Worm (Caenorhabditis elegans): ENCODE results near the gene F41G3.18.
"Not testable (repeated sequence)": the region's sequence is repeated elsewhere in the genome, so short reads cannot be mapped to it uniquely, and the experiment has no call there.

Gene F41G3.18

DNA sequence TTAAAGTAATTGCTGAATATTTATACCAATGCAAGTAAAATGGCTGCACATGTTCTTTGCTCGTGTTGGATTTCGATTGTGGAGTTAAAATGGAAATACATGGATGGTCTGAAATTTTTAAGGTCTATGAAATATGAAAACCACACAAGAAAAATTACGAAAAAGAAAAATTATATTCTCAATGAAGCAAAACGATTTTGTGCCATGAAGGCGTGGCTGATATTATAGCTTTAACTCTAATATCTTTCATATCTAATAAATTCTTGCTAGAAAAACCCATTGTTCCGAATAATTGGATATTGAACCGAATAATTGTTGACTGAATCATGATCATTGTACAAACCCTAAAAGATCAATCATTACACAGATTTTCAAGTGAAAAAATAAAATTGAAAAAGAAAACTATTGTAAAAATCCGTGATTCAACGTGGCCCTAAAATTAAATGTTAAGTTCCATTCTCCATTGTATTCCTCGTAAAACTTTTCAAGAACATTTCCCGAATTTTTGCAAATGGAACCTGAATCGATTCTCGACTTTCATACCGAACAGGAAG is 13.4 kb upstream of the F41G3.18 start, which contains the start of the genes srx-95 and fis-1:
Gene srx-95 (minus strand): TSS at position 101 of the 554 bp plus-strand sequence.
Gene fis-1 (plus strand): TSS at position 504 of the 554 bp plus-strand sequence.
- TF ChIP-seq unc-62 (GFP tag; optimal IDR thresholded peaks at IDR 0.05): no peak

ce11 chrII:6756232-6756631 is 11.9 kb upstream of the F41G3.18 start, which contains the start of gene F41G3.3:
Gene F41G3.3 (plus strand): TSS chrII:6756532.
- TF ChIP-seq unc-62 (GFP tag; optimal IDR thresholded peaks at IDR 0.05): no peak

DNA sequence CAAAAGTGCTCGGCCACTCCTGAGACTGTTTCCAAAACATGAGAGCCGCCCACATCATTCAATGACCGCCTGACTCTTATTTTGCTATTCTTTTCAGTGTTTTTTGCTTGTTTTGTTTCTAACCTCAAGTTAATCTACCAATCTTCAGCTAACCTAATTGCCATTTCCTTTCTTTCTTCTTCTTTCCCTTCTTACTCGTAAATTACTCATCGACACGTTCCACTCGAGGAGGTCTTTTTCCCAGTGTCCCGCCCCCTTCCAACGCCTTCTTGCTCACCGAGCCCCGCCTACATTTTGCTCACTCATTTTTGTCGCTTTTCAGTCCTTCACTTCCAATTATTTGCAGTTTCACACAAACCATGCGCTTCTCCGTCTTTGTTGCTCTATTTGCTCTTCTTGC is 3.4 kb upstream of the F41G3.18 start, which contains the start of gene nlp-50:
Gene nlp-50 (plus strand): TSS at position 301 of the 400 bp plus-strand sequence.
- no peak for TF ChIP-seq unc-62 (GFP tag; optimal IDR thresholded peaks at IDR 0.05)

DNA sequence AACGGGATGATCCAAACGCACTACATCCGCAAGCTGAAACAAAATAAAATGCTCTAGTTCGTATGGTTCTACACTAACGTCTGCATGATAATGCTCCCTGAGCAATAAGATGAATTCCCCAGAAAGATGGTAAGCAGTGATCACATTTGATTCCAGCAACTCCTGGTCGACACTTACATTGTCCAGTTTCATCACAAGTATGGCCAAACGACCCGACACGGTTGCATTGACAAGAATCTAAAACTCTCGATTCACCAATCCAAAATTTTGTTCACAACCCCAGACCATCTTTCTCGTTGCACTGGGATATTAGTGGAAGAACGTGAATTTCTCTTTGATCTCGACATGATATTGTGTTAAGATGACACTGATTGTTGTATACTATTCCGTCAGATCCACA is 1.9 kb downstream of the F41G3.18 start:
- no peak for TF ChIP-seq unc-62 (GFP tag; optimal IDR thresholded peaks at IDR 0.05)

ce11 chrII:6772482-6772881 is 4.4 kb downstream of the F41G3.18 start:
- TF ChIP-seq unc-62 (GFP tag; optimal IDR thresholded peaks at IDR 0.05): no peak

DNA sequence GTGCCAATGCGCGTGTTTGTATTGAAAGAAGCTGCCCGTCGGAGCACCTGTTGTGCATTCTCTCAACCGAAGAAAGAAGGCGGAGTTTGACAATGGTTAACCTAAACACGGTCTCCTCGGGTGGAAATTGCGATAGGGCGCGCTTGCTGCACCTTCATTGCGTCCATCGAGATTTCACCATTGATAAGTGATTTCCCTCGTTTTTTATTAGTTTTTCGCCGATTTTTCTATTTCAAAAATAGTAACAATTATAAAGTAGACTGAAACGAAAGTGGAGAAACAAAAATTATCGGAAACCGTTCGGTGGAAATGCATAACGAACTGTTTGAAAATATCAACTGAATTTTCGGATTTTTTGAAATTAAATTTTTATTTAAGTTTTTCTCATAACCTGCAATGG is 7.0 kb downstream of the F41G3.18 start, which contains the start of gene agr-1:
Gene agr-1 (minus strand): TSS at position 101 of the 400 bp plus-strand sequence.
- TF ChIP-seq unc-62 (GFP tag; optimal IDR thresholded peaks at IDR 0.05): not testable (repeated sequence)

DNA sequence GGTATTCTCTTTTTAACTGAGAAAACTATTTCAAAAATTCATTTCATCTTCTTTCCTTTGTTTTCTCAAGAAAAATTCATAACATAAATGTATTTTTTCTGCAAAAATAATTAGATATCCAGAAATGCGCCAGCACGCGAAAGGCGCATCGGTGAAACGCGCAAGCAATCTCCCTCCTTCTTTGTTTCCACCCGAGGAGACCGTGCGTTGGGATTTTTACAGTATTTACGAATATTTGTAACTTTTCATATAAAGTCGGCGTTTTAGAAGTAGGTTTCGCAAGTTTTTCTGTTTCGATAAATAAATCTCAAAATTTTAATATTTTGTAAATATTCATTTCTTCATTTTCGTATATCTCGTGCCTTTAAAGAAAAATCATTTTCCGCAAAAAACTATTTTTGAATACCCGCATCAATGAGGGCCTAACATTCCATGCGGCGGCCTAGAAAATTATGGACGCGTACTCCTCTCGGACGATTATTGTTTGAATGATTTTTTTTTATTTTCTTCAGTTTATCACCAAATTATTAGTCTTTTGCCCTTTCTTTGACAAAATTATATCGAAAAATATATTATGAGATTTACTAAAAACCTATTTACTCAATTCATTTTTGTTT is 8.4 kb downstream of the F41G3.18 start, which contains the start of gene ssup-72:
Gene ssup-72 (plus strand): TSS at position 181 of the 617 bp plus-strand sequence.
- TF ChIP-seq unc-62 (GFP tag; optimal IDR thresholded peaks at IDR 0.05): no peak

DNA sequence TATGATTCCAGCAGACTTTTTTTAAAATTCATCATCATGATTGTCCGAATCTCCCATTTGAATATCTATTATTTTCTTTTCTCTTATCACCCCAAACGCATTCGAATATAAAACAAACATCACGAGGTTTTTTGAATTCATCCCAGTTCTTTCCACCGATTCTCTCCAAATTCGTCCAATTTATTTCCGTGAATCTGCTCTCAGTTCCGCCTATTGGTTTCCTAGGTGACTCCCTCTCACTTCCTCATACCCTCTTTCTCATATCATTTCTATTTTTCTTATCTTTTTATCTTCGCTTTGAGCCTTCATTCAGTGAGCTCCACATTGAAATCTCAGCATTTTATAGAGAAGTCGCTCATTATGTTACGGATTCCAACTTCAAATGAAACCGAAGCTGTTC is 11.0 kb downstream of the F41G3.18 start, which contains the start of gene T13C2.7:
Gene T13C2.7 (plus strand): TSS at position 301 of the 400 bp plus-strand sequence.
- TF ChIP-seq unc-62 (GFP tag; optimal IDR thresholded peaks at IDR 0.05): no peak

ce11 chrII:6781231-6781630 is 13.1 kb downstream of the F41G3.18 start:
- no peak for TF ChIP-seq unc-62 (GFP tag; optimal IDR thresholded peaks at IDR 0.05)

DNA sequence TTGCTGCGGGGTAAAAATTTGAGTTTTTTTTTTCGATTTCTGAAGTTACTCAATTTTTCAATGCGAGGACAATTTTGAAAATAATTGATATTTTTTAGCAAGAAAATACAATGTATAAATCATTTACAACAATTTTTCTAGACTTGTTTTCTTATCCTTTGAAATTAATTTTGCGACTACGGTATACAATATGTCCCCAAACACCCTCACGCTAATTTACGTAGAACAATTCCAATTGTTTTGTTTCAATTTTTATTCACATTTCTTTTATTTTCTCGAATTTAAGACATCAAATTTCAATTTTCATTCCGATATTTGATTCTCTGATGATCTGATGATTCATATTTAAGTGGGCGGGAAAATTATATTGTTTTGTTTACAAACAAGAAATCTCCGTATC is 13.9 kb downstream of the F41G3.18 start:
- TF ChIP-seq unc-62 (GFP tag; optimal IDR thresholded peaks at IDR 0.05): no peak

DNA sequence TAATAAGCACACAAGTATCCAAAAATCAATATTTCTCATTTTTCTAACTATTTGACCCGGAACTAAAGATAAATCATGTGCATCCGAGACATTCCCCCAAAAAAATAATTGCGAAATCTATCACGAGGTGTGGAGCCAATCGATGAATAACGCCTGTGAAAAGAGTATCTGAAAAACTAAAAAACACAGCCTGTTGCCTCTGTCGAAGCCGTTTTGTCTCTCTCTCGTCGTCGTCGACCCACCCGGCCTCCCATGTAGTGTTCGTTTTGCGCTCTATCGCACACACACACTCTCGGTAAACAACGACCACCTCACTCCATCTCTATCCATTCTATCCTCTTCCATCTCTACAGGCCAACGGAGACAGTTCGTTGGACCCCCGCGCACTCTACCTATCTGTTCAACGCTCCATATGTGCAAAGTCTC is 14.6 kb downstream of the F41G3.18 start:
- no peak for TF ChIP-seq unc-62 (GFP tag; optimal IDR thresholded peaks at IDR 0.05)

ce11 chrII:6783377-6783829 is 15.3 kb downstream of the F41G3.18 start, which contains the start of gene gldi-2:
Gene gldi-2 (plus strand): TSS chrII:6783427.
- TF ChIP-seq unc-62 (GFP tag; optimal IDR thresholded peaks at IDR 0.05): no peak

DNA sequence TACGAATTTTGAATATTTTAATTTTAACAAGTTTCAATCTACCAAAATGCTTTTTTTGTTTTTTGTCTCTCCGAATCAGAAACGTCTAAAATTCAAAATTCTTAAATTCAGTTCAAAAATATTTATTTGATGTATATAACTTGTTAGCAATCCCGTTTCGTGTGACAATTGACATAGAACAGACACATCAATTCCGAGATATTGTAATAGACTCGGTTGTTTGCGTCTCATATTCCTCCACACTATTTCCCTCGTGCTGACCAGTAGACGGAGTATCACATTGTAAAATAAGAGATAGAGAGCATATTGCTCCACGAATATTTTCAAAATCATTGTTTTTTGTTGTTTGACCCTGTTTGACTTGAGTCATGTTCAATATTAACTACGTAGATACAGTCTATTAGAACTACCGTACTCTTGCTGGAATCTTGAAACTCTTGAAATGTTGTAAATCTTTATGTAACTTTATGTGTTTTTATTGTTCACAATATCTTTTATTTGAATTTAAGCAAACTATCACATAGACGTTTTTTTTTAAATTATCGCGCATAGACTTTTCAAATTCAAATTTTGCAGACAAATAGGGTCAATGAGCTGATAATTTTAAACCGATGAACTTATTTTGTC is 20.7 kb downstream of the F41G3.18 start, which contains the start of gene T13C2.3:
Gene T13C2.3 (plus strand): TSS at position 577 of the 627 bp plus-strand sequence.
- no peak for TF ChIP-seq unc-62 (GFP tag; optimal IDR thresholded peaks at IDR 0.05)

ce11 chrII:6791891-6792290 is 23.8 kb downstream of the F41G3.18 start, which contains the start of gene T13C2.2:
Gene T13C2.2 (plus strand): TSS chrII:6792191.
- no peak for TF ChIP-seq unc-62 (GFP tag; optimal IDR thresholded peaks at IDR 0.05)

ce11 chrII:6800104-6800711 is 32.1 kb downstream of the F41G3.18 start, which contains the start of gene F31E8.4:
Gene F31E8.4 (minus strand): TSS chrII:6800154.
- no peak for TF ChIP-seq unc-62 (GFP tag; optimal IDR thresholded peaks at IDR 0.05)

ce11 chrII:6801262-6801661 is 33.1 kb downstream of the F41G3.18 start:
- TF ChIP-seq unc-62 (GFP tag; optimal IDR thresholded peaks at IDR 0.05): no peak
